Fruit fly (Drosophila melanogaster): ENCODE data around the gene CG34124.

Gene CG34124

DNA sequence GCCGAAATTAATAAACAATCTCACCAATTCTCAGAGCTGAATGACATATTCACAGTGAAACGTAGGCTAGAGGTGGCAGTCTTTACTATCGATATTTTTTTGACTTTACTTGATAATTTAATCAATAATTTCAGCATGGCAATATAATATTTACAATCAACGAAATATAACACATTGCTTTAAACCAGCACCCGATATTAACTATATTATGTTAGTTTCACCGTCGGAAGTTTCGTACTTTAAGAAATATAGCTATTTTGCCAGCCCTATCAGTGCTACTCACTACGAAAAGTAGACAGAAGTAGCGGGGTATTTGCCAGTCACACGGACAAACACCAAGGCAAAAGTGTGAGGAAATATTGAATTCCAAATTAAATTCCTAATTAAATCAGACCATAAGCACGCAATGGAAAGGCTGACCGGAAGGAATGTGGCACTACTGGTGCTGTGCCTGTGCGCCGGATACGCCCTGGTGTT is 52.6 kb downstream of the CG34124 start, which contains the start of the genes CG31917, Tfb5 and SelT (continued):
- no peak for TF ChIP-seq rib (GFP tag; IDR thresholded peaks at IDR 0.05)
- no peak for TF ChIP-seq CG11560 (tag; IDR thresholded peaks at IDR 0.05)
- TF ChIP-seq Adf1 (GFP tag; IDR thresholded peaks at IDR 0.05) = 0 out of 2 replicates have a peak, but pooled peaks have one; percentile 31
- peak; percentile 30 for TF ChIP-seq Atf-2 (GFP tag; optimal IDR thresholded peaks at IDR 0.05)
- no peak for TF ChIP-seq CG13894 (tag; optimal IDR thresholded peaks at IDR 0.05)
- TF ChIP-seq HHEX (GFP tag; optimal IDR thresholded peaks at IDR 0.05) = peak; percentile 25
- TF ChIP-seq CG12769 (tag; optimal IDR thresholded peaks at IDR 0.05) = no peak
- no peak for TF ChIP-seq CG10654 (GFP tag; optimal IDR thresholded peaks at IDR 0.05)
- TF ChIP-seq CG9797 (GFP tag; optimal IDR thresholded peaks at IDR 0.05) = peak; percentile 30
- TF ChIP-seq CG13624 (GFP tag; optimal IDR thresholded peaks at IDR 0.05) = peak; percentile 82
- no peak for TF ChIP-seq CG2678 (tag; optimal IDR thresholded peaks at IDR 0.05)
- peak; percentile 15 for TF ChIP-seq Oli (tag; optimal IDR thresholded peaks at IDR 0.05)
- no peak for TF ChIP-seq gem (tag; optimal IDR thresholded peaks at IDR 0.05)
- TF ChIP-seq Opbp (GFP tag; IDR thresholded peaks at IDR 0.05; ENCODE audit: partially characterized antibody) = no peak
- TF ChIP-seq HmgZ (tag; optimal IDR thresholded peaks at IDR 0.05) = peak; percentile 76
- TF ChIP-seq insv (GFP tag; optimal IDR thresholded peaks at IDR 0.05) = peak in 1 of 2 experiments; percentile 44
- peak; percentile 45 for TF ChIP-seq Ssrp (tag; optimal IDR thresholded peaks at IDR 0.05)
- TF ChIP-seq ewg (GFP tag; optimal IDR thresholded peaks at IDR 0.05) = peak; percentile 36
- TF ChIP-seq NC2β (GFP tag; optimal IDR thresholded peaks at IDR 0.05) = peak; percentile 68
- TF ChIP-seq CG30431 (GFP tag; optimal IDR thresholded peaks at IDR 0.05) = no peak
- no peak for TF ChIP-seq CG13123 (GFP tag; optimal IDR thresholded peaks at IDR 0.05)
- TF ChIP-seq nmo (GFP tag; optimal IDR thresholded peaks at IDR 0.05) = peak; percentile 76
- no peak for TF ChIP-seq CG10321 (GFP tag; IDR thresholded peaks at IDR 0.05)
- TF ChIP-seq Max (GFP tag; optimal IDR thresholded peaks at IDR 0.05) = peak; percentile 59
- TF ChIP-seq CG1832 (GFP tag; optimal IDR thresholded peaks at IDR 0.05) = no peak
- no peak for TF ChIP-seq H15 (GFP tag; IDR thresholded peaks at IDR 0.05)
- TF ChIP-seq CG14860 (GFP tag; IDR thresholded peaks at IDR 0.05; ENCODE audit: partially characterized antibody) = 0 out of 3 replicates have a peak, but pooled peaks have one; percentile 42
- no peak for TF ChIP-seq hkb (optimal IDR thresholded peaks at IDR 0.05)
- 0 out of 2 replicates have a peak, but pooled peaks have one; percentile 15 for TF ChIP-seq hkb (GFP tag; IDR thresholded peaks at IDR 0.05)
- TF ChIP-seq cad (GFP tag; optimal IDR thresholded peaks at IDR 0.05) = no peak
- TF ChIP-seq fd96Cb (tag; optimal IDR thresholded peaks at IDR 0.05) = peak; percentile 15
- no peak for TF ChIP-seq Blimp-1 (GFP tag; optimal IDR thresholded peaks at IDR 0.05)
- TF ChIP-seq jigr1 (GFP tag; IDR thresholded peaks at IDR 0.05) = no peak
- no peak for TF ChIP-seq CG4730 (GFP tag; IDR thresholded peaks at IDR 0.05)
- peak; percentile 37; the same call in 1 of the 2 replicates for TF ChIP-seq nerfin-2 (GFP tag; IDR thresholded peaks at IDR 0.05; ENCODE audit: partially characterized antibody)
- no peak for TF ChIP-seq CG18262 (tag; optimal IDR thresholded peaks at IDR 0.05)
- TF ChIP-seq Rx (GFP tag; IDR thresholded peaks at IDR 0.05) = no peak
- TF ChIP-seq Spps (tag; optimal IDR thresholded peaks at IDR 0.05) = peak; percentile 3
- TF ChIP-seq CG15479 (GFP tag; optimal IDR thresholded peaks at IDR 0.05) = no peak
- TF ChIP-seq CG2712 (tag; optimal IDR thresholded peaks at IDR 0.05) = peak; percentile 73
- no peak for TF ChIP-seq pfk (GFP tag; optimal IDR thresholded peaks at IDR 0.05)
- TF ChIP-seq CG7745 (tag; optimal IDR thresholded peaks at IDR 0.05) = no peak
- no peak for TF ChIP-seq pnt (GFP tag; optimal IDR thresholded peaks at IDR 0.05)
- no peak for TF ChIP-seq CG10274 (GFP tag; optimal IDR thresholded peaks at IDR 0.05)
- TF ChIP-seq pita (GFP tag; optimal IDR thresholded peaks at IDR 0.05) = no peak
- peak; percentile 71 for TF ChIP-seq slbo (GFP tag; IDR thresholded peaks at IDR 0.05)
- peak; percentile 8 for TF ChIP-seq cato (GFP tag; optimal IDR thresholded peaks at IDR 0.05; ENCODE audit: borderline replicate concordance)
- TF ChIP-seq Hey (tag; optimal IDR thresholded peaks at IDR 0.05) = no peak
- no peak for TF ChIP-seq CG17359 (tag; optimal IDR thresholded peaks at IDR 0.05)
- no peak for TF ChIP-seq sr (GFP tag; IDR thresholded peaks at IDR 0.05)

All from whole organism, embryonic.